Fruit fly (Drosophila melanogaster) whole organism, embryonic: Measurements from ENCODE around the gene CG15547.

ENCODE experiments used
- CG10147 ChIP-seq: fragments of 200-800 bp; sonication (Bioruptor generic); optimal IDR thresholded peaks from 2 replicates; lab custom pipeline; 2019; ENCODE audit warnings: missing biosample characterization, mild to moderate bottlenecking, missing genetic modification characterization, moderate library complexity
- CG10321 ChIP-seq: fragments of 200-800 bp; sonication (Bioruptor generic); IDR thresholded peaks from 2 replicates; pipeline ENCODE4 v1.3.6; 2022; ENCODE audit warnings: missing biosample characterization, missing genetic modification characterization
- CG11247 ChIP-seq: fragments of 200-800 bp; sonication (Bioruptor generic); IDR thresholded peaks from 2 replicates; pipeline ENCODE4 v1.3.6; 2022; ENCODE audit warnings: missing biosample characterization, missing genetic modification characterization
- CG11504 ChIP-seq: fragments of 200-800 bp; sonication (Bioruptor generic); optimal IDR thresholded peaks from 3 replicates; lab custom pipeline; 2019; ENCODE audit warnings: missing biosample characterization, mild to moderate bottlenecking, missing genetic modification characterization, moderate library complexity
- CG12071 ChIP-seq: fragments of 200-800 bp; sonication (Bioruptor generic); optimal IDR thresholded peaks from 3 replicates; lab custom pipeline; 2018; ENCODE audit warnings: missing biosample characterization, mild to moderate bottlenecking, missing genetic modification characterization
- CG12219 ChIP-seq: fragments of 200-800 bp; sonication (Bioruptor generic); optimal IDR thresholded peaks from 3 replicates; lab custom pipeline; 2018; ENCODE audit warnings: missing biosample characterization, mild to moderate bottlenecking, missing genetic modification characterization
- CG16813 ChIP-seq: fragments of 200-800 bp; sonication (Bioruptor generic); IDR thresholded peaks from 3 replicates; pipeline ENCODE4 v1.3.6; 2022; ENCODE audit warnings: missing biosample characterization, missing genetic modification characterization; ENCODE audit not compliant: partially characterized antibody
- CG2678 ChIP-seq: fragments of 200-800 bp; sonication (Bioruptor generic); optimal IDR thresholded peaks from 3 replicates; lab custom pipeline; 2019; ENCODE audit warnings: missing biosample characterization, mild to moderate bottlenecking, missing genetic modification characterization, moderate library complexity
- CG3407 ChIP-seq: fragments of 200-800 bp; sonication (Bioruptor generic); optimal IDR thresholded peaks from 2 replicates; lab custom pipeline; 2018; ENCODE audit warnings: missing biosample characterization, mild to moderate bottlenecking, missing genetic modification characterization
- CG3847 ChIP-seq: fragments of 200-800 bp; sonication (Bioruptor generic); IDR thresholded peaks from 2 replicates; pipeline ENCODE4 v1.3.6; 2022; ENCODE audit warnings: missing biosample characterization, missing genetic modification characterization
- CG6175 ChIP-seq: fragments of 200-800 bp; sonication (Bioruptor generic); IDR thresholded peaks from 3 replicates; pipeline ENCODE4 v1.3.6; 2022; ENCODE audit warnings: missing biosample characterization, missing genetic modification characterization
- CG6791 ChIP-seq: fragments of 200-800 bp; sonication (Bioruptor generic); IDR thresholded peaks from 3 replicates; pipeline ENCODE4 v1.3.6; 2022; ENCODE audit warnings: missing biosample characterization, missing genetic modification characterization; ENCODE audit not compliant: partially characterized antibody
- CG7357 ChIP-seq: fragments of 200-800 bp; sonication (Bioruptor generic); IDR thresholded peaks from 3 replicates; pipeline ENCODE4 v1.3.6; 2022; ENCODE audit warnings: missing biosample characterization, missing genetic modification characterization
- CG8359 ChIP-seq: fragments of 200-800 bp; sonication (Bioruptor generic); optimal IDR thresholded peaks from 2 replicates; lab custom pipeline; 2017; ENCODE audit warnings: missing biosample characterization, mild to moderate bottlenecking, missing genetic modification characterization, borderline replicate concordance
- CG8924 ChIP-seq: fragments of 200-800 bp; optimal IDR thresholded peaks from 3 replicates; lab custom pipeline; 2019; ENCODE audit warnings: missing biosample characterization, mild to moderate bottlenecking, missing genetic modification characterization, moderate library complexity
- CG9727 ChIP-seq: fragments of 200-800 bp; sonication (Bioruptor generic); optimal IDR thresholded peaks from 3 replicates; lab custom pipeline; 2017; ENCODE audit warnings: missing biosample characterization, mild to moderate bottlenecking, missing genetic modification characterization
- CG9797 ChIP-seq: fragments of 200-800 bp; sonication (Bioruptor generic); optimal IDR thresholded peaks from 3 replicates; lab custom pipeline; 2018; ENCODE audit warnings: missing biosample characterization, mild to moderate bottlenecking, missing genetic modification characterization
- E2f2 ChIP-seq: fragments of 200-800 bp; sonication (Bioruptor generic); IDR thresholded peaks from 2 replicates; pipeline ENCODE4 v1.3.6; 2022; ENCODE audit warnings: missing biosample characterization, missing genetic modification characterization
- Hey ChIP-seq: fragments of 200-800 bp; sonication (Bioruptor generic); optimal IDR thresholded peaks from 3 replicates; lab custom pipeline; 2018; ENCODE audit warnings: missing biosample characterization, mild to moderate bottlenecking, missing genetic modification characterization
- Hr51 ChIP-seq, 2 experiments: fragments of 200-800 bp; sonication (Bioruptor generic); optimal IDR thresholded peaks; 2 replicates in 1 of 2; 3 replicates in 1 of 2; lab custom pipeline; 2016 to 2018; ENCODE audit warnings: missing biosample characterization in 2 of 2, missing genetic modification characterization in 2 of 2, mild to moderate bottlenecking in 1 of 2, moderate library complexity in 1 of 2
- Kr ChIP-seq: fragments of 200-800 bp; sonication (Bioruptor generic); optimal IDR thresholded peaks from 2 replicates; lab custom pipeline; 2017; ENCODE audit warnings: missing biosample characterization, mild to moderate bottlenecking, missing genetic modification characterization
- MTF-1 ChIP-seq: fragments of 200-800 bp; sonication (Bioruptor generic); optimal IDR thresholded peaks from 2 replicates; lab custom pipeline; 2018; ENCODE audit warnings: missing biosample characterization, mild to moderate bottlenecking, missing genetic modification characterization, borderline replicate concordance
- Mad ChIP-seq: fragments of 200-800 bp; sonication (Bioruptor generic); optimal IDR thresholded peaks from 2 replicates; lab custom pipeline; 2016; ENCODE audit warnings: missing biosample characterization, missing genetic modification characterization
- Med ChIP-seq: fragments of 200-800 bp; sonication (Bioruptor generic); peaks from one replicate; lab custom pipeline; 2016; ENCODE audit warnings: missing biosample characterization, missing genetic modification characterization, mild to moderate bottlenecking, inconsistent platforms, moderate library complexity
- NC2α ChIP-seq: fragments of 200-800 bp; sonication (Bioruptor generic); optimal IDR thresholded peaks from 2 replicates; lab custom pipeline; 2016; ENCODE audit warnings: missing biosample characterization, missing genetic modification characterization
- NK7.1 ChIP-seq: fragments of 200-800 bp; sonication (Bioruptor generic); optimal IDR thresholded peaks from 3 replicates; lab custom pipeline; 2016; ENCODE audit warnings: missing biosample characterization, missing genetic modification characterization
- Poxn ChIP-seq: fragments of 200-800 bp; sonication (Bioruptor generic); IDR thresholded peaks from 2 replicates; pipeline ENCODE4 v1.3.6; 2022; ENCODE audit warnings: missing biosample characterization, missing genetic modification characterization
- Ptx1 ChIP-seq: fragments of 200-800 bp; sonication (Bioruptor generic); IDR thresholded peaks from 2 replicates; pipeline ENCODE4 v1.3.6; 2022; ENCODE audit warnings: missing biosample characterization, missing genetic modification characterization
- Sry-β ChIP-seq: fragments of 200-800 bp; sonication (Bioruptor generic); optimal IDR thresholded peaks from 2 replicates; lab custom pipeline; 2018; ENCODE audit warnings: missing biosample characterization, mild to moderate bottlenecking, missing genetic modification characterization, moderate library complexity
- abd-A ChIP-seq: fragments of 200-800 bp; sonication (Bioruptor generic); optimal IDR thresholded peaks from 3 replicates; lab custom pipeline; 2019; ENCODE audit warnings: missing biosample characterization, mild to moderate bottlenecking, missing genetic modification characterization, moderate library complexity
- bcd ChIP-seq: fragments of 200-800 bp; sonication (Bioruptor generic); optimal IDR thresholded peaks from 2 replicates; lab custom pipeline; 2017; ENCODE audit warnings: missing biosample characterization, mild to moderate bottlenecking, missing genetic modification characterization
- chif ChIP-seq, 2 experiments: fragments of 200-800 bp; sonication (Bioruptor generic); optimal IDR thresholded peaks; 3 replicates each; lab custom pipeline; 2016; ENCODE audit warnings: missing biosample characterization in 2 of 2, missing genetic modification characterization in 2 of 2
- dimm ChIP-seq: fragments of 200-800 bp; sonication (Bioruptor generic); IDR thresholded peaks from 2 replicates; pipeline ENCODE4 v1.3.6; 2022; ENCODE audit warnings: missing biosample characterization, missing genetic modification characterization
- dmrt11E ChIP-seq: fragments of 200-800 bp; sonication (Bioruptor generic); optimal IDR thresholded peaks from 3 replicates; lab custom pipeline; 2018; ENCODE audit warnings: missing biosample characterization, mild to moderate bottlenecking, missing genetic modification characterization, moderate library complexity
- fd96Cb ChIP-seq: fragments of 200-800 bp; sonication (Bioruptor generic); optimal IDR thresholded peaks from 2 replicates; lab custom pipeline; 2018; ENCODE audit warnings: missing biosample characterization, mild to moderate bottlenecking, missing genetic modification characterization, moderate library complexity
- gcm2 ChIP-seq: fragments of 200-800 bp; sonication (Bioruptor generic); optimal IDR thresholded peaks from 2 replicates; lab custom pipeline; 2016; ENCODE audit warnings: missing biosample characterization, missing genetic modification characterization
- gem ChIP-seq: fragments of 200-800 bp; sonication (Bioruptor generic); optimal IDR thresholded peaks from 2 replicates; lab custom pipeline; 2019; ENCODE audit warnings: missing biosample characterization, mild to moderate bottlenecking, missing genetic modification characterization, moderate library complexity
- hb ChIP-seq: fragments of 200-800 bp; sonication (Bioruptor generic); IDR thresholded peaks from 3 replicates; pipeline ENCODE4 v1.3.6; 2022; ENCODE audit warnings: missing biosample characterization, missing genetic modification characterization; ENCODE audit not compliant: partially characterized antibody
- insv ChIP-seq, 2 experiments: fragments of 200-800 bp; sonication (Bioruptor generic); optimal IDR thresholded peaks; 3 replicates each; lab custom pipeline; 2016 to 2018; ENCODE audit warnings: missing biosample characterization in 2 of 2, missing genetic modification characterization in 2 of 2
- klu ChIP-seq: fragments of 200-800 bp; sonication (Bioruptor generic); IDR thresholded peaks from 2 replicates; pipeline ENCODE4 v1.3.6; 2022; ENCODE audit warnings: missing biosample characterization, missing genetic modification characterization
- lov ChIP-seq, 2 experiments: fragments of 200-800 bp in 1 of 2; fragments of >200 bp in 1 of 2; sonication (Bioruptor generic) in 1 of 2; IDR thresholded peaks in 1 of 2; optimal IDR thresholded peaks in 1 of 2; 2 replicates in 1 of 2; 3 replicates in 1 of 2; pipeline versions ENCODE4 v1.3.6 to Lab custom; 2017 to 2022; ENCODE audit warnings: missing biosample characterization in 1 of 2, missing genetic modification characterization in 1 of 2
- otp ChIP-seq: fragments of 200-800 bp; sonication (Bioruptor generic); IDR thresholded peaks from 3 replicates; pipeline ENCODE4, ENCODE4 v1.3.6; 2022; ENCODE audit warnings: missing biosample characterization, missing genetic modification characterization
- peb ChIP-seq: fragments of 200-800 bp; sonication (Bioruptor generic); IDR thresholded peaks from 2 replicates; pipeline ENCODE4 v1.3.6; 2022; ENCODE audit warnings: missing biosample characterization, missing genetic modification characterization
- prd ChIP-seq, 3 experiments: fragments of >200 bp in 2 of 3; fragments of 200-800 bp in 1 of 3; sonication (Bioruptor generic) in 1 of 3; optimal IDR thresholded peaks in 2 of 3; IDR thresholded peaks in 1 of 3; 2 replicates in 2 of 3; 3 replicates in 1 of 3; pipeline versions ENCODE4 v1.3.6 to Lab custom; 2017 to 2022; ENCODE audit warnings: missing biosample characterization in 1 of 3, missing genetic modification characterization in 1 of 3
- rib ChIP-seq: fragments of 200-800 bp; sonication (Bioruptor generic); IDR thresholded peaks from 2 replicates; pipeline ENCODE4 v1.3.6; 2022; ENCODE audit warnings: missing biosample characterization, missing genetic modification characterization
- sima ChIP-seq: fragments of 200-800 bp; sonication (Bioruptor generic); optimal IDR thresholded peaks from 2 replicates; lab custom pipeline; 2016; ENCODE audit warnings: missing biosample characterization, missing genetic modification characterization
- slou ChIP-seq: fragments of 200-800 bp; sonication (Bioruptor generic); optimal IDR thresholded peaks from 3 replicates; lab custom pipeline; 2016; ENCODE audit warnings: missing biosample characterization, missing genetic modification characterization
- zf30C ChIP-seq: fragments of 200-800 bp; sonication (Bioruptor generic); optimal IDR thresholded peaks from 3 replicates; lab custom pipeline; 2018; ENCODE audit warnings: missing biosample characterization, mild to moderate bottlenecking, missing genetic modification characterization

The CG15547 gene

dm6 chr3R:30883403-30883802, at the start of gene CG15547:
TSS of gene CG15547 (minus strand) at chr3R:30883503.
- TF ChIP-seq prd (optimal IDR thresholded peaks at IDR 0.05; lab: Kevin White, UChicago), result no peak
- TF ChIP-seq prd (GFP tag; IDR thresholded peaks at IDR 0.05; lab: Robert Waterston, UW), result no peak
- TF ChIP-seq Hr51 (GFP tag; optimal IDR thresholded peaks at IDR 0.05; lab: Kevin White, UChicago), result no peak
- TF ChIP-seq insv (GFP tag; optimal IDR thresholded peaks at IDR 0.05; lab: Kevin White, UChicago), result no peak
- no peak for TF ChIP-seq Mad (GFP tag; lab: Kevin White, UChicago)
- no peak for TF ChIP-seq gcm2 (GFP tag; lab: Kevin White, UChicago)
- TF ChIP-seq Hey (tag; lab: Kevin White, UChicago), result no peak
- no peak for TF ChIP-seq CG11247 (GFP tag; lab: Robert Waterston, UW)
- TF ChIP-seq CG6791 (GFP tag; lab: Robert Waterston, UW), result no peak
- no peak for TF ChIP-seq NC2α (GFP tag; lab: Kevin White, UChicago)

- TF ChIP-seq CG8359 (GFP tag; lab: Kevin White, UChicago) (no peak), Poxn (no peak), sima (GFP tag; lab: Kevin White, UChicago) (no peak), dimm (GFP tag; lab: Robert Waterston, UW) (no peak), MTF-1 (GFP tag; lab: Kevin White, UChicago) (peak; percentile 2), gem (peak; percentile 5), CG16813 (GFP tag; lab: Robert Waterston, UW) (no peak), NK7.1 (no peak), otp (GFP tag; lab: Robert Waterston, UW) (0 out of 3 replicates have a peak, but pooled peaks have one; percentile 33), CG6175 (GFP tag; lab: Robert Waterston, UW) (no peak), slou (GFP tag; lab: Kevin White, UChicago) (no peak), Med (GFP tag; lab: Kevin White, UChicago) (peak; percentile 63), CG8924 (tag; lab: Kevin White, UChicago) (no peak), CG10321 (GFP tag; lab: Robert Waterston, UW) (no peak), CG11504 (no peak), CG3847 (GFP tag; lab: Robert Waterston, UW) (no peak), CG12219 (GFP tag; lab: Kevin White, UChicago) (no peak), CG10147 (GFP tag; lab: Kevin White, UChicago) (no peak), peb (GFP tag; lab: Robert Waterston, UW) (no peak), CG7357 (no peak), klu (no peak), rib (GFP tag; lab: Robert Waterston, UW) (no peak), CG9727 (GFP tag; lab: Kevin White, UChicago) (peak; percentile 34), CG9797 (no peak), bcd (GFP tag; lab: Kevin White, UChicago) (no peak), chif (GFP tag; optimal IDR thresholded peaks at IDR 0.05; lab: Kevin White, UChicago) (peak in 1 of 2 experiments; percentile 12), lov (optimal IDR thresholded peaks at IDR 0.05; lab: Kevin White, UChicago) (no peak), lov (GFP tag; IDR thresholded peaks at IDR 0.05; lab: Robert Waterston, UW) (no peak), abd-A (tag; lab: Kevin White, UChicago) (no peak), fd96Cb (tag; lab: Kevin White, UChicago) (no peak), Ptx1 (GFP tag; lab: Robert Waterston, UW) (no peak), Kr (peak; percentile 9), CG12071 (GFP tag; lab: Kevin White, UChicago) (peak; percentile 38), E2f2 (no peak), CG2678 (tag; lab: Kevin White, UChicago) (peak; percentile 22), zf30C (GFP tag; lab: Kevin White, UChicago) (no peak), CG3407 (GFP tag; lab: Kevin White, UChicago) (peak; percentile 14), dmrt11E (tag; lab: Kevin White, UChicago) (peak; percentile 32), Hr51 (GFP tag; optimal IDR thresholded peaks at IDR 0.05; lab: Kevin White, UChicago) (no peak), hb (GFP tag; lab: Robert Waterston, UW) (no peak), Sry-β (GFP tag; lab: Kevin White, UChicago) (no peak)
Observed at dm6 chr3R:30932092-30932491, 48.8 kb upstream of the CG15547 start.
